Fruit fly (Drosophila melanogaster) S2 (cell line): ENCODE measurements around the gene TyrR.

Experiments used
- CG8478 ChIP-seq: fragments of >200 bp; optimal IDR thresholded peaks from 2 replicates; lab custom pipeline; 2018
- CTCF ChIP-seq, 2 experiments: fragments of >200 bp; optimal IDR thresholded peaks; 2 replicates each; lab custom pipeline; 2018

dm6 chr3R:17784189-17784588 lies 21.2 kb upstream of the TyrR start:
- no peak for TF ChIP-seq CTCF (optimal IDR thresholded peaks at IDR 0.05; lab: Kevin White, UChicago)
- TF ChIP-seq CG8478 (lab: Kevin White, UChicago), result no peak
